Fruit fly (Drosophila melanogaster) whole organism, prepupa: Measurements from ENCODE around the gene Syt12.

Experiments
- CG11902 ChIP-seq: fragments of 200-800 bp; sonication (Bioruptor generic); optimal IDR thresholded peaks from 3 replicates; lab custom pipeline; 2016; ENCODE audit warnings: missing biosample characterization, missing genetic modification characterization
- CG1621 ChIP-seq: fragments of 200-800 bp; sonication (Bioruptor generic); optimal IDR thresholded peaks from 3 replicates; lab custom pipeline; 2018; ENCODE audit warnings: missing biosample characterization, mild to moderate bottlenecking, missing genetic modification characterization
- CG16779 ChIP-seq: fragments of 200-800 bp; sonication (Bioruptor generic); optimal IDR thresholded peaks from 3 replicates; lab custom pipeline; 2017; ENCODE audit warnings: missing biosample characterization, mild to moderate bottlenecking, missing genetic modification characterization
- CG3032 ChIP-seq: fragments of 200-800 bp; optimal IDR thresholded peaks from 2 replicates; lab custom pipeline; 2019; ENCODE audit warnings: missing biosample characterization, mild to moderate bottlenecking, missing genetic modification characterization, moderate library complexity
- CG34406 ChIP-seq: fragments of 200-800 bp; sonication (Bioruptor generic); optimal IDR thresholded peaks from 3 replicates; lab custom pipeline; 2016; ENCODE audit warnings: missing biosample characterization, missing genetic modification characterization
- CG3919 ChIP-seq: fragments of 200-800 bp; sonication (Bioruptor generic); optimal IDR thresholded peaks from 3 replicates; lab custom pipeline; 2016; ENCODE audit warnings: missing biosample characterization, missing genetic modification characterization
- CG4318 ChIP-seq: fragments of 200-800 bp; sonication (Bioruptor generic); optimal IDR thresholded peaks from 3 replicates; lab custom pipeline; 2017; ENCODE audit warnings: missing biosample characterization, mild to moderate bottlenecking, missing genetic modification characterization
- CG6276 ChIP-seq: fragments of 200-800 bp; sonication (Bioruptor generic); optimal IDR thresholded peaks from 2 replicates; lab custom pipeline; 2017; ENCODE audit warnings: missing biosample characterization, mild to moderate bottlenecking, missing genetic modification characterization
- CG6808 ChIP-seq: fragments of 200-800 bp; sonication (Bioruptor generic); optimal IDR thresholded peaks from 3 replicates; lab custom pipeline; 2017; ENCODE audit warnings: missing biosample characterization, missing genetic modification characterization, mild to moderate bottlenecking, moderate library complexity, missing genetic modification reagents
- CG6854 ChIP-seq: fragments of 200-800 bp; sonication (Bioruptor generic); optimal IDR thresholded peaks from 2 replicates; lab custom pipeline; 2017; ENCODE audit warnings: missing biosample characterization, mild to moderate bottlenecking, missing genetic modification characterization
- CG7368 ChIP-seq: fragments of 200-800 bp; sonication (Bioruptor generic); optimal IDR thresholded peaks from 3 replicates; lab custom pipeline; 2016; ENCODE audit warnings: missing biosample characterization, missing genetic modification characterization
- CG8119 ChIP-seq: fragments of 200-800 bp; sonication (Bioruptor generic); IDR thresholded peaks from 3 replicates; pipeline ENCODE4 v1.3.6; 2022; ENCODE audit warnings: missing biosample characterization, missing genetic modification characterization
- Eip75B ChIP-seq: fragments of 200-800 bp; sonication (Bioruptor generic); optimal IDR thresholded peaks from 3 replicates; lab custom pipeline; 2016; ENCODE audit warnings: missing biosample characterization, missing genetic modification characterization
- Eip78C ChIP-seq: fragments of 200-800 bp; sonication (Bioruptor generic); peaks from one replicate; lab custom pipeline; 2016; ENCODE audit warnings: missing biosample characterization, missing genetic modification characterization
- Ets96B ChIP-seq: fragments of 200-800 bp; optimal IDR thresholded peaks from 2 replicates; lab custom pipeline; 2019; ENCODE audit warnings: missing biosample characterization, mild to moderate bottlenecking, missing genetic modification characterization, moderate library complexity
- Gug ChIP-seq: fragments of 200-800 bp; sonication (Bioruptor generic); IDR thresholded peaks from 2 replicates; pipeline ENCODE4 v1.3.6; 2022; ENCODE audit warnings: missing biosample characterization, missing genetic modification characterization
- Hr39 ChIP-seq: fragments of 200-800 bp; sonication (Bioruptor generic); optimal IDR thresholded peaks from 2 replicates; lab custom pipeline; 2016; ENCODE audit warnings: missing biosample characterization, missing genetic modification characterization
- Hr4 ChIP-seq: fragments of 200-800 bp; sonication (Bioruptor generic); optimal IDR thresholded peaks from 3 replicates; lab custom pipeline; 2016; ENCODE audit warnings: missing biosample characterization, missing genetic modification characterization
- Lpt ChIP-seq: fragments of 200-800 bp; sonication (Bioruptor generic); optimal IDR thresholded peaks from 3 replicates; lab custom pipeline; 2016; ENCODE audit warnings: missing biosample characterization, missing genetic modification characterization
- OdsH ChIP-seq: fragments of 200-800 bp; sonication (Bioruptor generic); optimal IDR thresholded peaks from 3 replicates; lab custom pipeline; 2016; ENCODE audit warnings: missing biosample characterization, missing genetic modification characterization
- Smox ChIP-seq: fragments of 200-800 bp; sonication (Bioruptor generic); optimal IDR thresholded peaks from 3 replicates; lab custom pipeline; 2016; ENCODE audit warnings: missing biosample characterization, missing genetic modification characterization
- Sox102F ChIP-seq: fragments of 200-800 bp; sonication (Bioruptor generic); optimal IDR thresholded peaks from 2 replicates; lab custom pipeline; 2016; ENCODE audit warnings: missing biosample characterization, mild to moderate bottlenecking, missing genetic modification characterization
- Sox14 ChIP-seq: fragments of 200-800 bp; sonication (Bioruptor generic); optimal IDR thresholded peaks from 3 replicates; lab custom pipeline; 2016; ENCODE audit warnings: missing biosample characterization, missing genetic modification characterization
- Sox15 ChIP-seq: fragments of 200-800 bp; sonication (Bioruptor generic); optimal IDR thresholded peaks from 3 replicates; lab custom pipeline; 2016; ENCODE audit warnings: missing biosample characterization, missing genetic modification characterization
- acj6 ChIP-seq: fragments of 200-800 bp; sonication (Bioruptor generic); optimal IDR thresholded peaks from 3 replicates; lab custom pipeline; 2016; ENCODE audit warnings: missing biosample characterization, missing genetic modification characterization
- dac ChIP-seq: fragments of 200-800 bp; sonication (Bioruptor generic); optimal IDR thresholded peaks from 2 replicates; lab custom pipeline; 2017; ENCODE audit warnings: missing biosample characterization, mild to moderate bottlenecking, missing genetic modification characterization
- dsx ChIP-seq: fragments of 200-800 bp; optimal IDR thresholded peaks from 3 replicates; lab custom pipeline; 2019; ENCODE audit warnings: missing biosample characterization, mild to moderate bottlenecking, missing genetic modification characterization, moderate library complexity; ENCODE audit not compliant: poor library complexity, severe bottlenecking
- eg ChIP-seq: fragments of 200-800 bp; sonication (Bioruptor generic); IDR thresholded peaks from 3 replicates; pipeline ENCODE4 v1.3.6; 2022; ENCODE audit warnings: missing biosample characterization, missing genetic modification characterization
- fd59A ChIP-seq: fragments of 200-800 bp; sonication (Bioruptor generic); optimal IDR thresholded peaks from 2 replicates; lab custom pipeline; 2017; ENCODE audit warnings: missing biosample characterization, mild to moderate bottlenecking, missing genetic modification characterization, missing genetic modification reagents
- fd85E ChIP-seq: fragments of 200-800 bp; sonication (Bioruptor generic); optimal IDR thresholded peaks from 3 replicates; lab custom pipeline; 2016; ENCODE audit warnings: missing biosample characterization, missing genetic modification characterization
- fkh ChIP-seq: fragments of 200-800 bp; sonication (Bioruptor generic); optimal IDR thresholded peaks from 3 replicates; lab custom pipeline; 2017; ENCODE audit warnings: missing biosample characterization, mild to moderate bottlenecking, missing genetic modification characterization, moderate library complexity
- lz ChIP-seq: fragments of 200-800 bp; sonication (Bioruptor generic); optimal IDR thresholded peaks from 3 replicates; lab custom pipeline; 2016; ENCODE audit warnings: missing biosample characterization, missing genetic modification characterization
- net ChIP-seq: fragments of 200-800 bp; sonication (Bioruptor generic); optimal IDR thresholded peaks from 3 replicates; lab custom pipeline; 2016; ENCODE audit warnings: missing biosample characterization, missing genetic modification characterization
- pdm3 ChIP-seq: fragments of 200-800 bp; sonication (Bioruptor generic); optimal IDR thresholded peaks from 3 replicates; lab custom pipeline; 2016; ENCODE audit warnings: missing biosample characterization, missing genetic modification characterization
- salr ChIP-seq, 2 experiments: fragments of 200-800 bp; sonication (Bioruptor generic); optimal IDR thresholded peaks; 3 replicates each; lab custom pipeline; 2016 to 2018; ENCODE audit warnings: missing biosample characterization in 2 of 2, missing genetic modification characterization in 2 of 2, mild to moderate bottlenecking in 1 of 2
- spab ChIP-seq: fragments of 200-800 bp; sonication (Bioruptor generic); optimal IDR thresholded peaks from 2 replicates; lab custom pipeline; 2017; ENCODE audit warnings: missing biosample characterization, mild to moderate bottlenecking, missing genetic modification characterization, missing genetic modification reagents
- ss ChIP-seq, 2 experiments: fragments of 200-800 bp; sonication (Bioruptor generic); optimal IDR thresholded peaks; 2 replicates in 1 of 2; 3 replicates in 1 of 2; lab custom pipeline; 2017 to 2018; ENCODE audit warnings: mild to moderate bottlenecking in 2 of 2, missing biosample characterization in 2 of 2, missing genetic modification characterization in 2 of 2, moderate library complexity in 1 of 2
- svp ChIP-seq: fragments of 200-800 bp; sonication (Bioruptor generic); peaks from one replicate; lab custom pipeline; 2016; ENCODE audit warnings: missing biosample characterization, missing genetic modification characterization
- topi ChIP-seq: fragments of 200-800 bp; sonication (Bioruptor generic); optimal IDR thresholded peaks from 3 replicates; lab custom pipeline; 2016; ENCODE audit warnings: missing biosample characterization, missing genetic modification characterization
- vri ChIP-seq: fragments of 200-800 bp; sonication (Bioruptor generic); optimal IDR thresholded peaks from 3 replicates; lab custom pipeline; 2016; ENCODE audit warnings: missing biosample characterization, mild to moderate bottlenecking, missing genetic modification characterization

Gene Syt12

dm6 chrX:13370826-13371703, 12.0 kb downstream of the Syt12 start (continued):
- TF ChIP-seq pdm3 (no peak), CG11902 (no peak), Smox (GFP tag; lab: Kevin White, UChicago) (no peak), CG16779 (no peak), lz (GFP tag; lab: Kevin White, UChicago) (peak; percentile 39), Gug (no peak), Sox15 (GFP tag; lab: Kevin White, UChicago) (no peak), spab (GFP tag; lab: Kevin White, UChicago) (no peak), Eip78C (peak; percentile 53), Eip75B (no peak), CG1621 (tag; lab: Kevin White, UChicago) (no peak), ss (GFP tag; optimal IDR thresholded peaks at IDR 0.05; lab: Kevin White, UChicago) (peak in 1 of 2 experiments; percentile 13), dsx (GFP tag; lab: Kevin White, UChicago) (no peak), Sox102F (GFP tag; lab: Kevin White, UChicago) (no peak), salr (GFP tag; optimal IDR thresholded peaks at IDR 0.05; lab: Kevin White, UChicago) (no peak), fd59A (GFP tag; lab: Kevin White, UChicago) (no peak), CG34406 (GFP tag; lab: Kevin White, UChicago) (no peak), fd85E (no peak), CG6854 (GFP tag; lab: Kevin White, UChicago) (no peak), CG7368 (GFP tag; lab: Kevin White, UChicago) (no peak), Ets96B (no peak), vri (GFP tag; lab: Kevin White, UChicago) (no peak), CG3919 (GFP tag; lab: Kevin White, UChicago) (peak; percentile 35), CG8119 (GFP tag; lab: Robert Waterston, UW) (no peak), CG6276 (GFP tag; lab: Kevin White, UChicago) (no peak), fkh (GFP tag; lab: Kevin White, UChicago) (no peak), net (GFP tag; lab: Kevin White, UChicago) (no peak), acj6 (GFP tag; lab: Kevin White, UChicago) (no peak), svp (GFP tag; lab: Kevin White, UChicago) (peak; percentile 94), Hr4 (GFP tag; lab: Kevin White, UChicago) (no peak)

DNA sequence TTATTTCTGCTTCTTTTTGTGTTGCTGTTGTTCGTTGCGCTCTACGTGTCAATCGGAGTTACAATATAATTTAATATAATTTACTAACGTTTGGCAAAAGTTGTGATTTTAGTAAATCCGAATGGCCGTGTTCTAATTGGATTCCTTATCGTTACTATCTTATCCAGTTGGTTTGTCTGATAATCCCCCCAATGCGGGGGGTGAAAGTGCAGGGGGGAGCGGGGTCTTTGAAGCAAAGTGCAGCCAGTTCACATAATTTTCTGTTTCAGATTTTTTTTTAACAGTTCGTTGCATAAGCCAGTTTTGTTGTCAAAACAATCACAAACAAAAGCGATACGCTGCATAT, 12.6 kb downstream of the Syt12 start:
- peak; percentile 19 for TF ChIP-seq Eip78C
- no peak for TF ChIP-seq eg (GFP tag; lab: Robert Waterston, UW)
- TF ChIP-seq vri (GFP tag; lab: Kevin White, UChicago) = peak; percentile 66
- peak; percentile 45 for TF ChIP-seq svp (GFP tag; lab: Kevin White, UChicago)

DNA sequence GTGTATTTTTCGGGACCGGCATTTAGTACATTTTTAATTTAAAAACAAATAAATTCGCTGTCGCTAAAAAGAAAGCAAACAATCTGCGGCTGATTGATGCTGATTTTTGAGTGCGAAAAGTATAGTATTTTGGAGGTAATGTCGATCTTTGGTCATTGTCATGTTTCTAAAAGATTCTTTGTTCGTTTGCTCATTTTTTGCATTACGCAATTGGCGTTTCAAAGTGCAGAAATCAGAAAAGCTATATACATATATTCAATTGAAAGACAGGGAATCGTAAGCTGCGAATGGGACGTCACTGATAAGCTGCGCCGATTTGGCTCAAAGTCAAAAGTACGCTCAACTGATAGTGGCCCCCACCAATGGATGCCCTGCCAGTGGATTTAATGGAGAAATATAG, 13.5 kb downstream of the Syt12 start:
- TF ChIP-seq ss (GFP tag; optimal IDR thresholded peaks at IDR 0.05; lab: Kevin White, UChicago) (peak in 1 of 2 experiments; percentile 30), CG6808 (GFP tag; lab: Kevin White, UChicago) (no peak), vri (GFP tag; lab: Kevin White, UChicago) (peak; percentile 71)

DNA sequence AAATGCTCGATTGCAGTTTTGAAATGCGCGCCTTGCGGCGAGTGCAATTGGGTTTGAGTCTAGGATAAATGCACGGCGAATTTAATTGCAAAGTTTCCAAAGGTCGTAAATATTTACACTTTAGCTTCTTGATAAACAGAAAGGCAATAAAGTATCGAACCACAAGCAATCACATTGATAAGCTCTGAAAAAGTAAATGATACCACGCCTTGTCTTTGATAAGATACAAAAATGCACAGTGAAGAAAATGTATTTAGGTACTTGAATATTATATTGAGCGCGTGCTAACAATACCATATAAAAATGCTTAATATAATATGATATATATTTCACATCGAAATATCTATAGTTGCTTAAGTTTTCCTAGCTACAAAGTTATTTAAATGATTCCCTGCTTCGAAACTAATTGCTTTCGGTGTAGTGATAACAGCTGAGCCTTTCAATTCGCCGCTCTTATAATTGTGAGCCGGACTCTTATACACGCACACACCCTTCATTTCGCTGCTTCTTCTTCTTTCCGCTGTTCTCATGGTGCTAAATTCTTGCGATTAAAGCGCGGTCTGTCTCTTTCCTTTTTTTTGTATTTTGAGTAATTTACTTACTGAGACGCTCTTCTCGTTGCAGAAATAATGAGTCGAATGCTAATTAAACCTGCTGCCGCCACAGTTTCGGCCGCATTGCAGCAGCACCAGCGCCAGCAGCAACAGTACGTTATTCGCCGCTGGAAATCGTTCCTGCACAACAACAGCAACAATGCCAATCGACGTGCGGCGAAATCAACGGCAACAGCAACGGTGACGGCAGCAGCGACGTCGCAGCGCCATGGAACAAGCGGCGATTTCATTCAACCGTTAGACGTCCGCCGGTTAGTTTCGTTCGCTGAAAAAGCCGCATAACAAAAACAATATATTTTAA, 14.4 kb downstream of the Syt12 start:
- TF ChIP-seq Sox102F (GFP tag; lab: Kevin White, UChicago) (peak; percentile 84), Gug (peak; percentile 81), CG1621 (tag; lab: Kevin White, UChicago) (peak; percentile 80), Sox14 (GFP tag; lab: Kevin White, UChicago) (peak; percentile 80), CG8119 (GFP tag; lab: Robert Waterston, UW) (peak; percentile 84), dsx (GFP tag; lab: Kevin White, UChicago) (peak; percentile 89), topi (GFP tag; lab: Kevin White, UChicago) (peak; percentile 85), acj6 (GFP tag; lab: Kevin White, UChicago) (peak; percentile 70), Eip78C (peak; percentile 96), OdsH (GFP tag; lab: Kevin White, UChicago) (peak; percentile 88), CG4318 (GFP tag; lab: Kevin White, UChicago) (peak; percentile 63), CG6808 (GFP tag; lab: Kevin White, UChicago) (peak; percentile 83), CG6276 (GFP tag; lab: Kevin White, UChicago) (peak; percentile 82), vri (GFP tag; lab: Kevin White, UChicago) (peak; percentile 79), Hr39 (peak; percentile 77), CG3032 (tag; lab: Kevin White, UChicago) (peak; percentile 82), CG16779 (peak; percentile 55), CG7368 (GFP tag; lab: Kevin White, UChicago) (peak; percentile 82), dac (GFP tag; lab: Kevin White, UChicago) (peak; percentile 56), Lpt (GFP tag; lab: Kevin White, UChicago) (peak; percentile 69), CG6854 (GFP tag; lab: Kevin White, UChicago) (peak; percentile 79), spab (GFP tag; lab: Kevin White, UChicago) (peak; percentile 80)
